Worm (Caenorhabditis elegans): ENCODE data around the gene Y39F10A.1.
"Not testable (repeated sequence)": the region's sequence is repeated elsewhere in the genome, so short reads cannot be mapped to it uniquely, and the experiment has no call there.

The Y39F10A.1 gene

DNA sequence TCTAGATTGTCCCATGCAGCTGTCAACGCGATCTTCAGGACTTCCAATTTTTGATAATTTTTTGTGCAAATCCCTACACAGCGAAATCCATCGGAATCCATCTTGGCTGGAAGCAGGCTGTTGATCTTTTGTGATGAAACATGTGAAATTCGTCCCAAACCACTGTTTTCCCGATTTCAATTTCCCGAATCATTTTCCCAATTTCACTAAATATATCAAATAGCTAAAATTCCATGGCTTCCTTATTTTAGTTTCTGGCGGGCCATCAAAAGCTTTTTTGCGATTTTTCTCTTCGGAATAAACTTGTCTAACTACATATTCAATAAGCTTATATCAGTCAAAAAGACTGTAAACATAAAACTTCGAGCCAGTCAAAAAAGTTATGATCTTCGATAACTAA is 46.4 kb downstream of the Y39F10A.1 start, which contains the start of gene F46F5.8:
Gene F46F5.8, minus strand, starts transcription at position 101 of the 400 bp plus-strand sequence.
- no peak for TF ChIP-seq cnd-1 (tag; optimal IDR thresholded peaks at IDR 0.05)
- TF ChIP-seq ceh-83 (GFP tag; optimal IDR thresholded peaks at IDR 0.05) = no peak
- TF ChIP-seq unc-120 (tag; optimal IDR thresholded peaks at IDR 0.05; ENCODE audit: poor library complexity, severe bottlenecking) = no peak
- no peak for TF ChIP-seq bed-3 (GFP tag; optimal IDR thresholded peaks at IDR 0.05)
- no peak for TF ChIP-seq ztf-11 (tag; optimal IDR thresholded peaks at IDR 0.05)
- no peak for TF ChIP-seq snpc-4 (tag; optimal IDR thresholded peaks at IDR 0.05)
- TF ChIP-seq ceh-43 (GFP tag; optimal IDR thresholded peaks at IDR 0.05) = no peak

DNA sequence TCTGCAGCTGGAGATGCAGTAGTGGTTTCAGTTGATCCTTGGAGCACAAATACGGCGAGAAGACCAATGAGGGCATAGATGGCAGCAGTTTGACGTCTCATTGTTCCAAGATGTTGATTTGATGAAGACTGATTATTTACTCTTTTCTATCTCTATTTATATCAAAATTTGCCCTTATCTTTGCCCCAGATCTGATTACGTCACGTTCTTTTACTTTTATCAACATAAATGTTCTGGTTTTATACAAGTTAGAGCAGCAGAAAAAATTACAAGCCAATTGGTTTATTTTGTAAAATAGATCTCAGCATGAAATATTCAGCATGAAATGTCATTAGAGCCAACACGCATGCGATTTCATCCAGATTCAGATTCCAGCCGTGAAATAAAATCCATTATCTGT is 47.6 kb downstream of the Y39F10A.1 start, which contains the start of gene msrp-4:
Gene msrp-4, minus strand, starts transcription at position 101 of the 400 bp plus-strand sequence.
- not testable (repeated sequence) for TF ChIP-seq ceh-43 (GFP tag; optimal IDR thresholded peaks at IDR 0.05); nhr-28 (tag; optimal IDR thresholded peaks at IDR 0.05); zip-8 (tag; optimal IDR thresholded peaks at IDR 0.05)

DNA sequence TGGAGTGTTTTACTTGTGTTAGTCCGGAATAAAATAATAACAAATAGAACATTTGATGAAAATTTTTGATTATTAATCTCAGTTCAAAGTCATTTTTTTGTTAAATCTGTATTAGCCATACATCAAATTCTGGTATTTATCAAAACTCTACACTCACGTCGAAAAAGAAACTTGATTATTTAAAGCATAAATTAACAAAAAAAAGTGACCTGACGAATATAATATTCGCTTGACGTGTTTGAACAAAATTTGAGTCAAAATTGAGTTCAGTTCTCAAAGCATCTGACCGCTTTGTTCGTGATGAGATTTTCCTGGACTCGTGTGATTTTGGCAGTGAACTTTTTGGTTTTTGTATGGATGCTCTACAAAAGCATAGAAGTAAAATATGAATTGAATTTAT is 48.4 kb downstream of the Y39F10A.1 start, which contains the start of gene F46F5.10:
Gene F46F5.10, plus strand, starts transcription at position 301 of the 400 bp plus-strand sequence.
- TF ChIP-seq ceh-83 (GFP tag; optimal IDR thresholded peaks at IDR 0.05) (no peak), ceh-43 (GFP tag; optimal IDR thresholded peaks at IDR 0.05) (no peak), nhr-28 (tag; optimal IDR thresholded peaks at IDR 0.05) (no peak), elt-1 (tag; optimal IDR thresholded peaks at IDR 0.05; ENCODE audit: borderline replicate concordance, insufficient read depth) (no peak), ham-2 (GFP tag; optimal IDR thresholded peaks at IDR 0.05) (no peak), pha-4 (tag; optimal IDR thresholded peaks at IDR 0.05) (no peak), mab-5 (tag; optimal IDR thresholded peaks at IDR 0.05) (no peak), sptf-1 (tag; optimal IDR thresholded peaks at IDR 0.05) (no peak), ceh-39 (tag; optimal IDR thresholded peaks at IDR 0.05) (no peak), blmp-1 (tag; optimal IDR thresholded peaks at IDR 0.05) (no peak), ces-1 (GFP tag; optimal IDR thresholded peaks at IDR 0.05) (no peak), ztf-11 (tag; optimal IDR thresholded peaks at IDR 0.05) (no peak), elt-3 (tag; optimal IDR thresholded peaks at IDR 0.05) (no peak), zip-8 (tag; optimal IDR thresholded peaks at IDR 0.05) (no peak), mls-2 (tag; optimal IDR thresholded peaks at IDR 0.05) (no peak), lin-13 (tag; optimal IDR thresholded peaks at IDR 0.05) (no peak), lsy-2 (tag; optimal IDR thresholded peaks at IDR 0.05) (no peak), unc-39 (tag; optimal IDR thresholded peaks at IDR 0.05) (no peak), mep-1 (tag; optimal IDR thresholded peaks at IDR 0.05) (no peak)

DNA sequence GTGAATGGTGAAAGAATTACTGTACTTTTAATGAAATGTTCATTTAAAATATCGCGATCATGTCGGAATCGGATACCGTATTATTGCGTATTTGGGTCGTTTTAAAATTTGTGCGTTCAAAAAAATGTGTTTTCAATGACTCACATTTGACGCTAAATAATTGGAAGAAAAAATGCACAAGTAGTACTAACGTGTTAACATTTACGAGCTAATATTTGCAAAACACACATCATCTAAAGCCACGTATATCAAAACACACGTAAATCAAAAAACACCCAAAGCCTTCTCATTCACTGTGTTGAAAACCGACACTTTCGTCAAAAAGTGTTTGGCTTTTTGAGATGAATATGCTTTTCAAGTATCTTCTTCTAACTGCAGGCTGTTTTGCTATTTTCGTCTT is 50.4 kb downstream of the Y39F10A.1 start, which contains the start of gene F28A10.1:
Gene F28A10.1, plus strand, starts transcription at position 301 of the 400 bp plus-strand sequence.
- TF ChIP-seq unc-39 (tag; optimal IDR thresholded peaks at IDR 0.05) (no peak), bed-3 (GFP tag; optimal IDR thresholded peaks at IDR 0.05) (no peak)

Data from whole organism, mixed stage, embryonic.